Worm (Caenorhabditis elegans): Measurements from ENCODE around the gene Y51H4A.935.
A peak's percentile ranks its signal among the peaks of the same experiment; 100 is the strongest.

Gene Y51H4A.935

ce11 chrIV:16491411-16492036 lies 15.5 kb downstream of the Y51H4A.935 start:
- TF ChIP-seq hlh-1 (tag; optimal IDR thresholded peaks at IDR 0.05) (peak; percentile 44), ces-1 (GFP tag; optimal IDR thresholded peaks at IDR 0.05) (peak; percentile 60), flh-1 (GFP tag; optimal IDR thresholded peaks at IDR 0.05) (no peak), nhr-237 (tag; optimal IDR thresholded peaks at IDR 0.05) (peak; percentile 71), snpc-4 (tag; optimal IDR thresholded peaks at IDR 0.05) (no peak), unc-120 (tag; optimal IDR thresholded peaks at IDR 0.05; ENCODE audit: poor library complexity, severe bottlenecking) (peak; percentile 25), unc-62 (GFP tag; optimal IDR thresholded peaks at IDR 0.05) (peak; percentile 19), ztf-11 (tag; optimal IDR thresholded peaks at IDR 0.05) (peak; percentile 82), M03D4.4 (tag; optimal IDR thresholded peaks at IDR 0.05) (peak; percentile 77), unc-39 (tag; optimal IDR thresholded peaks at IDR 0.05) (no peak), sem-2 (GFP tag; optimal IDR thresholded peaks at IDR 0.05) (peak; percentile 18), ceh-39 (tag; optimal IDR thresholded peaks at IDR 0.05) (peak; percentile 38), pha-4 (tag; optimal IDR thresholded peaks at IDR 0.05) (peak; percentile 85), elt-1 (tag; optimal IDR thresholded peaks at IDR 0.05; ENCODE audit: borderline replicate concordance, insufficient read depth) (no peak), cnd-1 (tag; optimal IDR thresholded peaks at IDR 0.05) (peak; percentile 68), nhr-76 (tag; optimal IDR thresholded peaks at IDR 0.05) (no peak), sptf-1 (tag; optimal IDR thresholded peaks at IDR 0.05) (peak; percentile 84), ceh-83 (GFP tag; optimal IDR thresholded peaks at IDR 0.05) (peak; percentile 38), mep-1 (tag; optimal IDR thresholded peaks at IDR 0.05) (peak; percentile 60), lsy-2 (tag; optimal IDR thresholded peaks at IDR 0.05) (peak; percentile 53), ham-2 (GFP tag; optimal IDR thresholded peaks at IDR 0.05) (no peak), drap-1 (GFP tag; optimal IDR thresholded peaks at IDR 0.05) (peak; percentile 44), nhr-12 (tag; optimal IDR thresholded peaks at IDR 0.05) (peak; percentile 94), nhr-2 (tag; optimal IDR thresholded peaks at IDR 0.05) (peak; percentile 35), mls-2 (tag; optimal IDR thresholded peaks at IDR 0.05) (peak; percentile 49), lin-13 (tag; optimal IDR thresholded peaks at IDR 0.05) (peak; percentile 23)

- TF ChIP-seq zip-8 (tag; optimal IDR thresholded peaks at IDR 0.05) (no peak), unc-39 (tag; optimal IDR thresholded peaks at IDR 0.05) (no peak), pha-4 (tag; optimal IDR thresholded peaks at IDR 0.05) (no peak), drap-1 (GFP tag; optimal IDR thresholded peaks at IDR 0.05) (no peak), cnd-1 (tag; optimal IDR thresholded peaks at IDR 0.05) (peak; percentile 41), ceh-43 (GFP tag; optimal IDR thresholded peaks at IDR 0.05) (no peak), ces-1 (GFP tag; optimal IDR thresholded peaks at IDR 0.05) (peak; percentile 32), ceh-39 (tag; optimal IDR thresholded peaks at IDR 0.05) (peak; percentile 40), nhr-28 (tag; optimal IDR thresholded peaks at IDR 0.05) (no peak), nhr-2 (tag; optimal IDR thresholded peaks at IDR 0.05) (peak; percentile 4), unc-62 (GFP tag; optimal IDR thresholded peaks at IDR 0.05) (peak; percentile 15), snpc-4 (tag; optimal IDR thresholded peaks at IDR 0.05) (no peak), lsy-2 (tag; optimal IDR thresholded peaks at IDR 0.05) (no peak), ceh-83 (GFP tag; optimal IDR thresholded peaks at IDR 0.05) (no peak), lin-13 (tag; optimal IDR thresholded peaks at IDR 0.05) (no peak)
Measured at ce11 chrIV:16489958-16490357, 17.1 kb downstream of the Y51H4A.935 start.

- TF ChIP-seq drap-1 (GFP tag; optimal IDR thresholded peaks at IDR 0.05) (no peak), lin-32 (GFP tag; optimal IDR thresholded peaks at IDR 0.05) (no peak), flh-1 (GFP tag; optimal IDR thresholded peaks at IDR 0.05) (no peak), blmp-1 (tag; optimal IDR thresholded peaks at IDR 0.05) (no peak), lin-13 (tag; optimal IDR thresholded peaks at IDR 0.05) (no peak), M03D4.4 (tag; optimal IDR thresholded peaks at IDR 0.05) (no peak), hlh-1 (tag; optimal IDR thresholded peaks at IDR 0.05) (no peak)
Measured at ce11 chrIV:16488921-16489320, 18.1 kb downstream of the Y51H4A.935 start, which contains the start of gene rho-1. Gene rho-1, minus strand, starts transcription at chrIV:16489021.

ce11 chrIV:16483273-16484204 lies 23.5 kb downstream of the Y51H4A.935 start:
- TF ChIP-seq zip-8 (tag; optimal IDR thresholded peaks at IDR 0.05) (no peak), hlh-1 (tag; optimal IDR thresholded peaks at IDR 0.05) (no peak), unc-39 (tag; optimal IDR thresholded peaks at IDR 0.05) (no peak), elt-1 (tag; optimal IDR thresholded peaks at IDR 0.05; ENCODE audit: borderline replicate concordance, insufficient read depth) (no peak), mls-2 (tag; optimal IDR thresholded peaks at IDR 0.05) (no peak), ceh-39 (tag; optimal IDR thresholded peaks at IDR 0.05) (no peak), unc-62 (GFP tag; optimal IDR thresholded peaks at IDR 0.05) (no peak), ceh-43 (GFP tag; optimal IDR thresholded peaks at IDR 0.05) (no peak), flh-1 (GFP tag; optimal IDR thresholded peaks at IDR 0.05) (no peak)
